Fruit fly (Drosophila melanogaster) whole organism, embryonic: Measurements from ENCODE around the gene CG13012.

Experiments used
- Adf1 ChIP-seq: fragments of 200-800 bp; sonication (Bioruptor generic); IDR thresholded peaks from 2 replicates; pipeline ENCODE4 v1.3.6; 2022; ENCODE audit warnings: missing biosample characterization, missing genetic modification characterization
- BEAF-32 ChIP-seq: fragments of 200-800 bp; sonication (Bioruptor generic); optimal IDR thresholded peaks from 3 replicates; lab custom pipeline; 2017; ENCODE audit warnings: missing biosample characterization, missing genetic modification characterization, mild to moderate bottlenecking, moderate library complexity, missing genetic modification reagents
- CG11085 ChIP-seq: fragments of 200-800 bp; sonication (Bioruptor generic); IDR thresholded peaks from 2 replicates; pipeline ENCODE4 v1.3.6; 2022; ENCODE audit warnings: missing biosample characterization, missing genetic modification characterization
- CG11398 ChIP-seq: fragments of 200-800 bp; sonication (Bioruptor generic); optimal IDR thresholded peaks from 2 replicates; lab custom pipeline; 2016; ENCODE audit warnings: missing biosample characterization, missing genetic modification characterization
- CG11695 ChIP-seq: fragments of 200-800 bp; sonication (Bioruptor generic); IDR thresholded peaks from 3 replicates; pipeline ENCODE4 v1.3.6; 2022; ENCODE audit warnings: missing biosample characterization, missing genetic modification characterization
- CG15073 ChIP-seq: fragments of 200-800 bp; sonication (Bioruptor generic); optimal IDR thresholded peaks from 2 replicates; lab custom pipeline; 2016; ENCODE audit warnings: missing biosample characterization, missing genetic modification characterization
- CG15479 ChIP-seq: fragments of 200-800 bp; sonication (Bioruptor generic); optimal IDR thresholded peaks from 3 replicates; lab custom pipeline; 2019; ENCODE audit warnings: missing biosample characterization, mild to moderate bottlenecking, missing genetic modification characterization, moderate library complexity
- CG1647 ChIP-seq: fragments of 200-800 bp; sonication (Bioruptor generic); optimal IDR thresholded peaks from 3 replicates; lab custom pipeline; 2016; ENCODE audit warnings: missing biosample characterization, missing genetic modification characterization
- CG17385 ChIP-seq: fragments of 200-800 bp; sonication (Bioruptor generic); optimal IDR thresholded peaks from 3 replicates; lab custom pipeline; 2018; ENCODE audit warnings: missing biosample characterization, mild to moderate bottlenecking, missing genetic modification characterization
- CG30020 ChIP-seq: fragments of 200-800 bp; optimal IDR thresholded peaks from 2 replicates; lab custom pipeline; 2019; ENCODE audit warnings: missing biosample characterization, mild to moderate bottlenecking, missing genetic modification characterization, moderate library complexity
- CG3281 ChIP-seq: fragments of 200-800 bp; sonication (Bioruptor generic); optimal IDR thresholded peaks from 3 replicates; lab custom pipeline; 2017; ENCODE audit warnings: missing biosample characterization, mild to moderate bottlenecking, missing genetic modification characterization
- CG3995 ChIP-seq: fragments of 200-800 bp; sonication (Bioruptor generic); optimal IDR thresholded peaks from 3 replicates; lab custom pipeline; 2016; ENCODE audit warnings: missing biosample characterization, missing genetic modification characterization
- CG6689 ChIP-seq: fragments of 200-800 bp; sonication (Bioruptor generic); IDR thresholded peaks from 2 replicates; pipeline ENCODE4 v1.3.6; 2022; ENCODE audit warnings: missing biosample characterization, missing genetic modification characterization
- CG6791 ChIP-seq: fragments of 200-800 bp; sonication (Bioruptor generic); IDR thresholded peaks from 3 replicates; pipeline ENCODE4 v1.3.6; 2022; ENCODE audit warnings: missing biosample characterization, missing genetic modification characterization; ENCODE audit not compliant: partially characterized antibody
- CG8359 ChIP-seq: fragments of 200-800 bp; sonication (Bioruptor generic); optimal IDR thresholded peaks from 2 replicates; lab custom pipeline; 2017; ENCODE audit warnings: missing biosample characterization, mild to moderate bottlenecking, missing genetic modification characterization, borderline replicate concordance
- CG8944 ChIP-seq: fragments of 200-800 bp; sonication (Bioruptor generic); optimal IDR thresholded peaks from 3 replicates; lab custom pipeline; 2016; ENCODE audit warnings: missing biosample characterization, missing genetic modification characterization
- CG9797 ChIP-seq: fragments of 200-800 bp; sonication (Bioruptor generic); optimal IDR thresholded peaks from 3 replicates; lab custom pipeline; 2018; ENCODE audit warnings: missing biosample characterization, mild to moderate bottlenecking, missing genetic modification characterization
- E2f2 ChIP-seq: fragments of 200-800 bp; sonication (Bioruptor generic); IDR thresholded peaks from 2 replicates; pipeline ENCODE4 v1.3.6; 2022; ENCODE audit warnings: missing biosample characterization, missing genetic modification characterization
- HLH4C ChIP-seq: fragments of 200-800 bp; sonication (Bioruptor generic); IDR thresholded peaks from 3 replicates; pipeline ENCODE4 v1.3.6; 2022; ENCODE audit warnings: missing biosample characterization, missing genetic modification characterization; ENCODE audit not compliant: partially characterized antibody
- HLHmδ ChIP-seq: fragments of 200-800 bp; sonication (Bioruptor generic); optimal IDR thresholded peaks from 2 replicates; lab custom pipeline; 2018; ENCODE audit warnings: missing biosample characterization, mild to moderate bottlenecking, missing genetic modification characterization, moderate library complexity
- Hey ChIP-seq: fragments of 200-800 bp; sonication (Bioruptor generic); optimal IDR thresholded peaks from 3 replicates; lab custom pipeline; 2018; ENCODE audit warnings: missing biosample characterization, mild to moderate bottlenecking, missing genetic modification characterization
- Lpt ChIP-seq: fragments of >200 bp; optimal IDR thresholded peaks from 2 replicates; lab custom pipeline; 2018; ENCODE audit warnings: missing biosample characterization, missing genetic modification characterization
- MBD-R2 ChIP-seq: fragments of 200-800 bp; sonication (Bioruptor generic); IDR thresholded peaks from 2 replicates; pipeline ENCODE4 v1.3.6; 2022; ENCODE audit warnings: missing biosample characterization, missing genetic modification characterization
- MESR4 ChIP-seq: fragments of 200-800 bp; sonication (Bioruptor generic); optimal IDR thresholded peaks from 2 replicates; lab custom pipeline; 2018; ENCODE audit warnings: missing biosample characterization, mild to moderate bottlenecking, missing genetic modification characterization, moderate library complexity
- Med ChIP-seq: fragments of 200-800 bp; sonication (Bioruptor generic); peaks from one replicate; lab custom pipeline; 2016; ENCODE audit warnings: missing biosample characterization, missing genetic modification characterization, mild to moderate bottlenecking, inconsistent platforms, moderate library complexity
- Meics ChIP-seq: fragments of 200-800 bp; sonication (Bioruptor generic); optimal IDR thresholded peaks from 2 replicates; lab custom pipeline; 2017; ENCODE audit warnings: missing biosample characterization, mild to moderate bottlenecking, missing genetic modification characterization
- NC2α ChIP-seq: fragments of 200-800 bp; sonication (Bioruptor generic); optimal IDR thresholded peaks from 2 replicates; lab custom pipeline; 2016; ENCODE audit warnings: missing biosample characterization, missing genetic modification characterization
- Rx ChIP-seq: fragments of 200-800 bp; sonication (Bioruptor generic); IDR thresholded peaks from 2 replicates; pipeline ENCODE4 v1.3.6; 2022; ENCODE audit warnings: missing biosample characterization, missing genetic modification characterization
- Sry-δ ChIP-seq: fragments of 200-800 bp; sonication (Bioruptor generic); optimal IDR thresholded peaks from 2 replicates; lab custom pipeline; 2016; ENCODE audit warnings: missing biosample characterization, missing genetic modification characterization
- Trl ChIP-seq, 3 experiments: fragments of >200 bp in 2 of 3; fragments of 200-800 bp in 1 of 3; sonication (Bioruptor generic) in 1 of 3; optimal IDR thresholded peaks; 2 replicates in 1 of 3; 3 replicates in 2 of 3; lab custom pipeline; 2016 to 2017; ENCODE audit warnings: missing biosample characterization in 1 of 3, missing genetic modification characterization in 1 of 3
- az2 ChIP-seq: fragments of 200-800 bp; sonication (Bioruptor generic); optimal IDR thresholded peaks from 3 replicates; lab custom pipeline; 2016; ENCODE audit warnings: missing biosample characterization, missing genetic modification characterization
- ci ChIP-seq: fragments of 200-800 bp; sonication (Bioruptor generic); IDR thresholded peaks from 3 replicates; pipeline ENCODE4 v1.3.6; 2022; ENCODE audit warnings: missing biosample characterization, missing genetic modification characterization
- dm ChIP-seq: fragments of 200-800 bp; sonication (Bioruptor generic); optimal IDR thresholded peaks from 3 replicates; lab custom pipeline; 2016; ENCODE audit warnings: missing biosample characterization, missing genetic modification characterization
- emc ChIP-seq: fragments of 200-800 bp; sonication (Bioruptor generic); optimal IDR thresholded peaks from 2 replicates; lab custom pipeline; 2016; ENCODE audit warnings: missing biosample characterization, missing genetic modification characterization
- ewg ChIP-seq: fragments of 200-800 bp; sonication (Bioruptor generic); optimal IDR thresholded peaks from 3 replicates; lab custom pipeline; 2017; ENCODE audit warnings: mild to moderate bottlenecking, missing biosample characterization, missing genetic modification reagents, missing genetic modification characterization
- fd102C ChIP-seq: fragments of 200-800 bp; sonication (Bioruptor generic); optimal IDR thresholded peaks from 2 replicates; lab custom pipeline; 2018; ENCODE audit warnings: missing biosample characterization, mild to moderate bottlenecking, missing genetic modification characterization, moderate library complexity
- gro ChIP-seq: fragments of 200-800 bp; sonication (Bioruptor generic); optimal IDR thresholded peaks from 2 replicates; lab custom pipeline; 2016; ENCODE audit warnings: missing biosample characterization, missing genetic modification characterization
- inv ChIP-seq: fragments of 200-800 bp; sonication (Bioruptor generic); IDR thresholded peaks from 2 replicates; pipeline ENCODE4 v1.3.6; 2022; ENCODE audit warnings: missing biosample characterization, missing genetic modification characterization; ENCODE audit not compliant: partially characterized antibody
- lov ChIP-seq, 2 experiments: fragments of 200-800 bp in 1 of 2; fragments of >200 bp in 1 of 2; sonication (Bioruptor generic) in 1 of 2; IDR thresholded peaks in 1 of 2; optimal IDR thresholded peaks in 1 of 2; 2 replicates in 1 of 2; 3 replicates in 1 of 2; pipeline versions ENCODE4 v1.3.6 to Lab custom; 2017 to 2022; ENCODE audit warnings: missing biosample characterization in 1 of 2, missing genetic modification characterization in 1 of 2
- mirr ChIP-seq: fragments of 200-800 bp; sonication (Bioruptor generic); optimal IDR thresholded peaks from 3 replicates; lab custom pipeline; 2018; ENCODE audit warnings: missing biosample characterization, mild to moderate bottlenecking, missing genetic modification characterization
- onecut ChIP-seq: fragments of 200-800 bp; sonication (Bioruptor generic); IDR thresholded peaks from 2 replicates; pipeline ENCODE4 v1.3.6; 2022; ENCODE audit warnings: missing biosample characterization, missing genetic modification characterization
- pb ChIP-seq: fragments of 200-800 bp; sonication (Bioruptor generic); optimal IDR thresholded peaks from 3 replicates; lab custom pipeline; 2016; ENCODE audit warnings: missing biosample characterization, missing genetic modification characterization
- phol ChIP-seq: fragments of 200-800 bp; sonication (Bioruptor generic); optimal IDR thresholded peaks from 3 replicates; lab custom pipeline; 2018; ENCODE audit warnings: missing biosample characterization, mild to moderate bottlenecking, missing genetic modification characterization, moderate library complexity
- scrt ChIP-seq: fragments of 200-800 bp; sonication (Bioruptor generic); optimal IDR thresholded peaks from 2 replicates; lab custom pipeline; 2018; ENCODE audit warnings: missing biosample characterization, mild to moderate bottlenecking, missing genetic modification characterization, moderate library complexity
- slou ChIP-seq: fragments of 200-800 bp; sonication (Bioruptor generic); optimal IDR thresholded peaks from 3 replicates; lab custom pipeline; 2016; ENCODE audit warnings: missing biosample characterization, missing genetic modification characterization
- stwl ChIP-seq: fragments of 200-800 bp; sonication (Bioruptor generic); optimal IDR thresholded peaks from 3 replicates; lab custom pipeline; 2018; ENCODE audit warnings: missing biosample characterization, mild to moderate bottlenecking, missing genetic modification characterization, moderate library complexity
- tup ChIP-seq: fragments of 200-800 bp; sonication (Bioruptor generic); optimal IDR thresholded peaks from 2 replicates; lab custom pipeline; 2016; ENCODE audit warnings: missing biosample characterization, mild to moderate bottlenecking, missing genetic modification characterization, moderate library complexity

CG13012 gene

DNA sequence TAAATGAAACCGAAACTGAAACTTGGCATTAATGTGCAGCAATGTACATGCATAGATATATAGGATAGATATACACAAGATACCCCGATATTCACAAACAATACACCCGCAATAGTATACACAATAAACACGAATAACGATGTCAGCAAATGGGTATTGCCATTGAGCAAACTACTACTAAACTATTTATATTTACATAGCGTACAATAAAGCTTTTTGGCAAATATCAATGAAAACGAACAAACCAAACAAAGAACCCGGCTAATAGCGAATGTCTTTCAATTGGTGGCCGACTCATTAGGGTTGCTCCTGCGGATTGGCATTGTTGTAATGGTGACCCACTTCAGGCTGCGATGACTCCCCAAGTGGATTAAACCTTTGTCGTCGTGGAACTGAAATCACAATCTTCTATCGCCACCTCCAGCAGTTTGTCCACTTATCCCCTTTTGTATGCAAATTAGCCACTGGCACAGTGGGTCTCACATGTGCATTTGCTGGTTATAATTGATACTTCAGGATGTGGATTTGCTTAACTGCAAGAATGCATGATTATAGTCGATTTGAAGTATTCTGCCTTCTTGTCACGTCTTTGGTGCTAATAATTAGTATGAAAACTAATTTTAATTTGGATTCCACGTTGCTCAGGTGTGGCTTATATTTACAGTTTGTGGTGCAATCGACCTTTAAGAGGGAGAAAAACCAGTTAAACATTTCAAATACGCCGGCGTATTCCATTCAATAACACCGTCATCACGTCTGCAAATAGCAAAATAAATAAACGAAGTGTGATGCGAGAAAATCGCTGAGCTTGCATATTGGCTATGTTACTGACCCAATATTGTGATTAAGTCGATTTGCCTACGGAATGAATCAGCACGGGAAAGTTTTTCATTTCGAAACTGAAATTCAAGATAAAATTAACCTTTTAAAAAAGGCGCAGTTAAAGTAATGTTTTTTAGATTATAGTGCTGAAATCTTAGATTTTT is 26.2 kb downstream of the CG13012 start (continued):
- TF ChIP-seq Adf1 (GFP tag; lab: Robert Waterston, UW) (no peak), CG1647 (no peak), HLHmδ (GFP tag; lab: Kevin White, UChicago) (no peak), slou (peak; percentile 43), inv (no peak), CG6689 (GFP tag; lab: Robert Waterston, UW) (no peak), Meics (peak; percentile 22), phol (tag; lab: Kevin White, UChicago) (peak; percentile 5), gro (GFP tag; lab: Kevin White, UChicago) (peak; percentile 58), pb (GFP tag; lab: Kevin White, UChicago) (peak; percentile 75), mirr (GFP tag; lab: Kevin White, UChicago) (no peak), CG15479 (no peak), MBD-R2 (no peak), BEAF-32 (GFP tag; lab: Kevin White, UChicago) (no peak), CG9797 (GFP tag; lab: Kevin White, UChicago) (no peak), lov (optimal IDR thresholded peaks at IDR 0.05; lab: Kevin White, UChicago) (no peak), lov (GFP tag; IDR thresholded peaks at IDR 0.05; lab: Robert Waterston, UW) (0 out of 3 replicates have a peak, but pooled peaks have one; percentile 43), ci (GFP tag; lab: Robert Waterston, UW) (peak; percentile 77), CG15073 (no peak), Trl (optimal IDR thresholded peaks at IDR 0.05; lab: Kevin White, UChicago) (no peak), Trl (GFP tag; optimal IDR thresholded peaks at IDR 0.05; lab: Kevin White, UChicago) (peak; percentile 81), Hey (tag; lab: Kevin White, UChicago) (no peak), NC2α (no peak), CG11398 (no peak), Lpt (GFP tag; lab: Kevin White, UChicago) (no peak), CG3281 (GFP tag; lab: Kevin White, UChicago) (no peak), CG17385 (GFP tag; lab: Kevin White, UChicago) (peak; percentile 19), CG3995 (GFP tag; lab: Kevin White, UChicago) (no peak), CG30020 (tag; lab: Kevin White, UChicago) (no peak), tup (GFP tag; lab: Kevin White, UChicago) (no peak), dm (GFP tag; lab: Kevin White, UChicago) (no peak), CG6791 (GFP tag; lab: Robert Waterston, UW) (0 out of 3 replicates have a peak, but pooled peaks have one; percentile 34), Rx (peak; percentile 55), az2 (GFP tag; lab: Kevin White, UChicago) (no peak), stwl (tag; lab: Kevin White, UChicago) (no peak), onecut (GFP tag; lab: Robert Waterston, UW) (peak; percentile 72), emc (GFP tag; lab: Kevin White, UChicago) (no peak), Sry-δ (GFP tag; lab: Kevin White, UChicago) (no peak), CG8944 (GFP tag; lab: Kevin White, UChicago) (no peak), CG11085 (GFP tag; lab: Robert Waterston, UW) (no peak), E2f2 (GFP tag; lab: Robert Waterston, UW) (no peak; the same call in 1 of the 2 replicates), MESR4 (GFP tag; lab: Kevin White, UChicago) (no peak), fd102C (no peak), HLH4C (GFP tag; lab: Robert Waterston, UW) (no peak), CG8359 (GFP tag; lab: Kevin White, UChicago) (no peak), Med (GFP tag; lab: Kevin White, UChicago) (peak; percentile 97), CG11695 (GFP tag; lab: Robert Waterston, UW) (0 out of 3 replicates have a peak, but pooled peaks have one; percentile 27), ewg (GFP tag; lab: Kevin White, UChicago) (no peak), scrt (GFP tag; lab: Kevin White, UChicago) (no peak)
